Fruit fly (Drosophila melanogaster): ENCODE results near the gene scf.

DNA sequence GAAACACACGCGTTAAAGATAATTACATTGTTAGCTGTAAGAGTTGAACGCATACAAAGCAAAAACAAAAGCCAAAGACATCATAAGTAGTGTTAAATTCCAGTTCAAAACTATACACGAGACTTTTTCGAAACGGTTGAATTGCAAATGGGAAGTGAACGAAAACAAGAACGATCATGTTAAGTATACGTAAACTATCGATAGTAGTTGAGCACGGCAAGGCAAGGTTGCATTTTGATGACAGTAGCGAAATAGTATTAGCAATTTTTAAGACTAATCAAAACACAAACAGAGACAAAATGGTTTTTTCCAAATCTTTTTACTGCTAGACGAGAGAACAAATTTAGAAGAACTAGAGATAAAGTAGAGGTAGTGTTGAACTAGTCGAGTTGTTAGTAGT is 3.6 kb upstream of the scf start:
- TF ChIP-seq dimm (GFP tag; IDR thresholded peaks at IDR 0.05) (no peak), CG10654 (GFP tag; optimal IDR thresholded peaks at IDR 0.05) (no peak), Elba2 (GFP tag; optimal IDR thresholded peaks at IDR 0.05) (no peak)
